Worm (Caenorhabditis elegans) whole organism, young adult: ENCODE results near the gene frpr-9.

ENCODE experiments used
- B0035.1 ChIP-seq: sonication (generic microtip); optimal IDR thresholded peaks from 2 replicates; lab custom pipeline; 2016; ENCODE audit warnings: missing genetic modification characterization, mild to moderate bottlenecking, missing compliant biosample characterization, missing genotype, missing genetic modification reagents
- B0261.1 ChIP-seq: sonication (generic microtip); optimal IDR thresholded peaks from 2 replicates; lab custom pipeline; 2016; ENCODE audit warnings: mild to moderate bottlenecking, missing genetic modification characterization, moderate library complexity, missing compliant biosample characterization
- F49E8.2 ChIP-seq: sonication (generic microtip); optimal IDR thresholded peaks from 3 replicates; lab custom pipeline; 2017; ENCODE audit warnings: missing genetic modification characterization, mild to moderate bottlenecking, missing compliant biosample characterization, antibody characterized with exemption, moderate library complexity; ENCODE audit not compliant: insufficient read depth
- F52B5.7 ChIP-seq: sonication (generic microtip); optimal IDR thresholded peaks from 2 replicates; lab custom pipeline; 2016; ENCODE audit warnings: mild to moderate bottlenecking, missing genetic modification characterization, missing compliant biosample characterization
- F55B11.4 ChIP-seq: sonication (generic microtip); optimal IDR thresholded peaks from 2 replicates; lab custom pipeline; 2016; ENCODE audit warnings: missing compliant biosample characterization, missing genetic modification characterization, borderline replicate concordance; ENCODE audit not compliant: insufficient read depth
- F57C9.4 ChIP-seq: sonication (generic microtip); optimal IDR thresholded peaks from 2 replicates; lab custom pipeline; 2017; ENCODE audit warnings: mild to moderate bottlenecking, missing genetic modification characterization, missing compliant biosample characterization
- K12H6.12 ChIP-seq: fragments of 200-800 bp; sonication (Bioruptor generic); optimal IDR thresholded peaks from 2 replicates; lab custom pipeline; 2018; ENCODE audit warnings: mild to moderate bottlenecking, missing genetic modification characterization, missing compliant biosample characterization
- Y53F4B.3 ChIP-seq: fragments of 200-800 bp; sonication (Bioruptor generic); IDR thresholded peaks from 2 replicates; pipeline ENCODE4 v1.3.6; 2022; ENCODE audit warnings: missing genetic modification reagents, missing genetic modification characterization, missing compliant biosample characterization
- Y95B8A.8 ChIP-seq: fragments of 200-800 bp; sonication (Bioruptor generic); IDR thresholded peaks from 2 replicates; pipeline ENCODE4 v1.3.6; 2022; ENCODE audit warnings: missing genetic modification reagents, missing genetic modification characterization, missing compliant biosample characterization
- ZK185.1 ChIP-seq: sonication (generic microtip); optimal IDR thresholded peaks from 2 replicates; lab custom pipeline; 2016; ENCODE audit warnings: mild to moderate bottlenecking, missing genetic modification characterization, missing compliant biosample characterization; ENCODE audit not compliant: poor library complexity, severe bottlenecking
- akir-1 ChIP-seq: fragments of 200-800 bp; sonication (Bioruptor generic); optimal IDR thresholded peaks from 2 replicates; lab custom pipeline; 2018; ENCODE audit warnings: mild to moderate bottlenecking, missing genetic modification characterization, moderate library complexity, missing compliant biosample characterization
- aptf-2 ChIP-seq: fragments of 200-800 bp; sonication (Bioruptor generic); conservative IDR thresholded peaks from 2 replicates; pipeline ENCODE4 v1.3.6; 2022; ENCODE audit warnings: missing genetic modification reagents, missing genetic modification characterization, missing compliant biosample characterization
- athp-1 ChIP-seq: sonication (generic microtip); optimal IDR thresholded peaks from 2 replicates; lab custom pipeline; 2017; ENCODE audit warnings: mild to moderate bottlenecking, missing genetic modification characterization, missing compliant biosample characterization
- bed-1 ChIP-seq: fragments of 200-800 bp; sonication (Bioruptor generic); IDR thresholded peaks from 2 replicates; pipeline ENCODE4 v1.3.6; 2022; ENCODE audit warnings: missing genetic modification reagents, missing genetic modification characterization, missing compliant biosample characterization
- cebp-1 ChIP-seq, 2 experiments: fragments of 200-800 bp in 1 of 2; sonication (Bioruptor generic) in 1 of 2; sonication (generic microtip) in 1 of 2; IDR thresholded peaks in 1 of 2; optimal IDR thresholded peaks in 1 of 2; 2 replicates each; pipeline versions ENCODE4 v1.3.6 to Lab custom; 2017 to 2022; ENCODE audit warnings: missing compliant biosample characterization in 2 of 2, missing genetic modification characterization in 2 of 2, mild to moderate bottlenecking in 1 of 2, missing genetic modification reagents in 1 of 2, moderate library complexity in 1 of 2
- ceh-58 ChIP-seq: fragments of 200-800 bp; sonication (Bioruptor generic); IDR thresholded peaks from 2 replicates; pipeline ENCODE4 v1.3.6; 2022; ENCODE audit warnings: missing genetic modification characterization, missing compliant biosample characterization
- ceh-79 ChIP-seq: sonication (generic microtip); optimal IDR thresholded peaks from 2 replicates; lab custom pipeline; 2017; ENCODE audit warnings: mild to moderate bottlenecking, missing genetic modification characterization, missing compliant biosample characterization
- ceh-91 ChIP-seq: fragments of 200-800 bp; sonication (Bioruptor generic); IDR thresholded peaks from 2 replicates; pipeline ENCODE4 v1.3.6; 2022; ENCODE audit warnings: missing genetic modification reagents, missing genetic modification characterization, missing compliant biosample characterization
- chd-7 ChIP-seq: sonication (generic microtip); optimal IDR thresholded peaks from 2 replicates; lab custom pipeline; 2016; ENCODE audit warnings: mild to moderate bottlenecking, missing genetic modification characterization, moderate library complexity, missing compliant biosample characterization
- dox-1 ChIP-seq: fragments of 200-800 bp; sonication (Bioruptor generic); IDR thresholded peaks from 2 replicates; pipeline ENCODE4 v1.3.6; 2022; ENCODE audit warnings: missing genetic modification reagents, missing genetic modification characterization, missing compliant biosample characterization
- dpl-1 ChIP-seq: fragments of 150-350 bp; optimal IDR thresholded peaks from 2 replicates; lab custom pipeline; 2014; ENCODE audit warnings: missing biosample characterization, missing genetic modification reagents, missing genetic modification characterization
- ets-4 ChIP-seq: fragments of 200-800 bp; sonication (Bioruptor generic); optimal IDR thresholded peaks from 2 replicates; lab custom pipeline; 2018; ENCODE audit warnings: mild to moderate bottlenecking, missing genetic modification characterization, missing compliant biosample characterization
- hlh-26 ChIP-seq: fragments of 200-800 bp; sonication (Bioruptor generic); conservative IDR thresholded peaks from 2 replicates; pipeline ENCODE4 v1.3.6; 2022; ENCODE audit warnings: missing genetic modification reagents, missing genetic modification characterization, missing compliant biosample characterization
- hmg-1.2 ChIP-seq: fragments of 200-800 bp; sonication (Bioruptor generic); IDR thresholded peaks from 2 replicates; pipeline ENCODE4 v1.3.6; 2022; ENCODE audit warnings: missing genetic modification reagents, missing genetic modification characterization, missing compliant biosample characterization
- hmg-20 ChIP-seq: fragments of 200-800 bp; sonication (Bioruptor generic); IDR thresholded peaks from 2 replicates; pipeline ENCODE4 v1.3.6; 2022; ENCODE audit warnings: missing genetic modification reagents, missing genetic modification characterization, missing compliant biosample characterization
- hrde-1 ChIP-seq: sonication (generic microtip); optimal IDR thresholded peaks from 2 replicates; lab custom pipeline; 2016; ENCODE audit warnings: missing genetic modification characterization, mild to moderate bottlenecking, missing compliant biosample characterization, moderate library complexity, missing genotype, missing genetic modification reagents, borderline replicate concordance
- hsf-1 ChIP-seq: fragments of 200-800 bp; sonication (Bioruptor generic); IDR thresholded peaks from 2 replicates; pipeline ENCODE4 v1.3.6; 2022; ENCODE audit warnings: missing genetic modification reagents, missing genetic modification characterization, missing compliant biosample characterization
- let-607 ChIP-seq, 2 experiments: fragments of 200-800 bp in 1 of 2; sonication (Bioruptor generic) in 1 of 2; sonication (generic microtip) in 1 of 2; optimal IDR thresholded peaks; 2 replicates each; lab custom pipeline; 2016 to 2018; ENCODE audit warnings: mild to moderate bottlenecking in 2 of 2, missing compliant biosample characterization in 2 of 2, missing genetic modification characterization in 2 of 2, moderate library complexity in 2 of 2, missing genotype in 1 of 2
- madf-8 ChIP-seq: fragments of 200-800 bp; sonication (Bioruptor generic); conservative IDR thresholded peaks from 2 replicates; pipeline ENCODE4 v1.3.6; 2022; ENCODE audit warnings: missing genetic modification reagents, missing genetic modification characterization, missing compliant biosample characterization
- mxl-1 ChIP-seq: sonication (generic microtip); optimal IDR thresholded peaks from 2 replicates; lab custom pipeline; 2016; ENCODE audit warnings: missing genetic modification characterization, missing compliant biosample characterization
- nfya-1 ChIP-seq: sonication (generic microtip); optimal IDR thresholded peaks from 2 replicates; lab custom pipeline; 2017; ENCODE audit warnings: antibody characterized with exemption, missing compliant biosample characterization, missing genetic modification characterization, borderline replicate concordance; ENCODE audit not compliant: insufficient read depth
- nfya-2 ChIP-seq: fragments of 200-800 bp; sonication (Bioruptor generic); IDR thresholded peaks from 2 replicates; pipeline ENCODE4 v1.3.6; 2022; ENCODE audit warnings: missing genetic modification reagents, missing genetic modification characterization, missing compliant biosample characterization
- nhr-80 ChIP-seq: sonication (generic microtip); optimal IDR thresholded peaks from 2 replicates; lab custom pipeline; 2016; ENCODE audit warnings: missing genetic modification characterization, missing compliant biosample characterization
- rpc-1 ChIP-seq, 2 experiments: fragments of 150-350 bp in 1 of 2; sonication (generic microtip) in 1 of 2; optimal IDR thresholded peaks; 2 replicates each; lab custom pipeline; 2014 to 2018; ENCODE audit warnings: missing biosample characterization in 1 of 2, missing genetic modification characterization in 1 of 2, missing genetic modification reagents in 1 of 2, missing genotype in 1 of 2
- snpc-1.3 ChIP-seq: sonication (generic microtip); optimal IDR thresholded peaks from 2 replicates; lab custom pipeline; 2017; ENCODE audit warnings: missing genetic modification characterization, mild to moderate bottlenecking, missing compliant biosample characterization, antibody characterized with exemption, moderate library complexity, missing genotype, missing genetic modification reagents; ENCODE audit not compliant: insufficient read depth
- snpc-4 ChIP-seq, 5 experiments: fragments of 150-350 bp in 1 of 5; sonication (generic microtip) in 4 of 5; optimal IDR thresholded peaks; 2 replicates each; lab custom pipeline; 2014 to 2018; ENCODE audit warnings: missing genetic modification characterization in 5 of 5, missing biosample characterization in 3 of 5, antibody characterized with exemption in 2 of 5, mild to moderate bottlenecking in 2 of 5, missing compliant biosample characterization in 2 of 5, missing genotype in 2 of 5, moderate library complexity in 2 of 5, missing genetic modification reagents in 1 of 5
- tlf-1 ChIP-seq: fragments of 200-800 bp; sonication (Bioruptor generic); optimal IDR thresholded peaks from 2 replicates; lab custom pipeline; 2018; ENCODE audit warnings: mild to moderate bottlenecking, missing genetic modification characterization, missing compliant biosample characterization
- unc-62 ChIP-seq: fragments of 150-350 bp; optimal IDR thresholded peaks from 2 replicates; lab custom pipeline; 2014; ENCODE audit warnings: missing biosample characterization, missing genetic modification reagents, missing genetic modification characterization
- ztf-26 ChIP-seq: sonication (generic microtip); optimal IDR thresholded peaks from 2 replicates; lab custom pipeline; 2017; ENCODE audit warnings: missing genetic modification characterization, missing compliant biosample characterization

The frpr-9 gene

DNA sequence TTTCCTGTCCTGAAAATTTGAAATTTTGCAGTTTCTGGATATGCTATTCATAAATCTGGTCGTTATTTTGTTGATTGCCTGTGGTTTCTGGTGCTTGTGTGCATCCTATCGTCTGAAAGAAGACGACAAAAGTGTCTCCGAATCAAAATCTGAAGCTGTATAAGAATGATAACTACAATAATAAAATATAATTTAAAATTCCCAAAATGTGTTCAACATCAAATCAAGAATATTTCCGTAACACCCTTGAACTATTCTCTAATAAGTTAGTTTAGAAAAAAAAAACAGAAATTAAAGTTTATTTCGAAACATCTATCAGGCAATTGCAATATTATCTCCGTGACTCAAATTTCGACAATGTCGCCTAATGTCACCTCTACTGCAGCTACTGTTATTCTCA lies 48.6 kb downstream of the frpr-9 start, which contains the start of gene C45B11.8 (continued):
- TF ChIP-seq let-607 (tag; optimal IDR thresholded peaks at IDR 0.05; lab: Kevin White, UChicago) (no peak), ets-4 (no peak), tlf-1 (GFP tag; lab: Kevin White, UChicago) (no peak)
- TF ChIP-seq, all 124 proteins: peak for 0

- no peak for TF ChIP-seq madf-8 (GFP tag; lab: Robert Waterston, UW)
- TF ChIP-seq B0035.1 (tag; lab: Kevin White, UChicago) = no peak
- TF ChIP-seq ceh-91 = no peak
- no peak for TF ChIP-seq hmg-1.2
- TF ChIP-seq ceh-79 (tag; lab: Kevin White, UChicago) = no peak
- no peak for TF ChIP-seq aptf-2 (GFP tag; lab: Robert Waterston, UW)
- TF ChIP-seq Y53F4B.3 (GFP tag; lab: Robert Waterston, UW) = no peak
- TF ChIP-seq akir-1 = no peak
- no peak for TF ChIP-seq F55B11.4 (tag; lab: Kevin White, UChicago)
- no peak for TF ChIP-seq F52B5.7 (tag; lab: Kevin White, UChicago)
- no peak for TF ChIP-seq snpc-4 (GFP tag; optimal IDR thresholded peaks at IDR 0.05; lab: Kevin White, UChicago)
- TF ChIP-seq snpc-4 (tag; optimal IDR thresholded peaks at IDR 0.05; lab: Kevin White, UChicago) = no peak
- no peak for TF ChIP-seq ztf-26
- no peak for TF ChIP-seq dpl-1 (GFP tag; lab: Kevin White, UChicago)
- no peak for TF ChIP-seq F49E8.2 (tag; lab: Kevin White, UChicago)
- TF ChIP-seq B0261.1 = no peak
- no peak for TF ChIP-seq athp-1 (tag; lab: Kevin White, UChicago)
- TF ChIP-seq hmg-20 (GFP tag; lab: Robert Waterston, UW) = no peak
- no peak for TF ChIP-seq ZK185.1 (tag; lab: Kevin White, UChicago)
- TF ChIP-seq, all 124 proteins: peak for 0
Measured at ce11 chrV:11041499-11041898, 49.6 kb downstream of the frpr-9 start, which contains the start of gene C45B11.5. C45B11.5 (plus strand) TSS chrV:11041799.

DNA sequence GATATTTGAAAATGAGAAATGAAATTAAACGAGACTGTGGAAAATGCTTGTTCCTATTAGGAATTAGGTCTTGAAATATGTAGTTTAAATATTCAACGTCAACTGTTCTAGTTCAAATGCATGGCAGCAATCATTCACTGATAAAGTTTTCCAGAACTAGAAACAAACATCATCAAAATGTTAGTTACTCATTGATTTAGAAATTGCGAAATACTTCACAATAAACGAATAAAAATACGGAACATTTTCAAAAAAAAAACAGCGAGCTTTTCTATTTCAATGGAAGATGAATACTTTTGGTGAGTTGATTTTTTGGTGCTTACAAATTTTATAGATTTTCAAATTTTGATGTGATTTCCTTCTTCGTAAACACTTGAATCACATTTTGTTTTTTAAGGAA lies 50.6 kb downstream of the frpr-9 start, which contains the start of gene C45B11.2:
Gene C45B11.2 (plus strand): TSS at position 173 of the 400 bp plus-strand sequence.
- TF ChIP-seq nhr-80 (tag; lab: Kevin White, UChicago) = peak; percentile 7
- no peak for TF ChIP-seq hlh-26
- 0 out of 2 replicates have a peak, but pooled peaks have one; percentile 35 for TF ChIP-seq cebp-1 (GFP tag; IDR thresholded peaks at IDR 0.05; lab: Robert Waterston, UW)
- TF ChIP-seq cebp-1 (tag; optimal IDR thresholded peaks at IDR 0.05; lab: Kevin White, UChicago) = peak; percentile 83

ce11 chrV:11043767-11044166 lies 51.9 kb downstream of the frpr-9 start, which contains the start of gene C45B11.6:
C45B11.6 (plus strand) TSS chrV:11044067.
- TF ChIP-seq ceh-58 (GFP tag; lab: Robert Waterston, UW) (no peak), chd-7 (tag; lab: Kevin White, UChicago) (no peak), dox-1 (GFP tag; lab: Robert Waterston, UW) (no peak), nfya-2 (GFP tag; lab: Robert Waterston, UW) (no peak), rpc-1 (optimal IDR thresholded peaks at IDR 0.05; lab: Kevin White, UChicago) (no peak), rpc-1 (tag; optimal IDR thresholded peaks at IDR 0.05; lab: Kevin White, UChicago) (no peak), F57C9.4 (tag; lab: Kevin White, UChicago) (no peak), bed-1 (no peak), hsf-1 (GFP tag; lab: Robert Waterston, UW) (no peak), Y95B8A.8 (no peak), nfya-1 (tag; lab: Kevin White, UChicago) (no peak), dpl-1 (GFP tag; lab: Kevin White, UChicago) (no peak), hrde-1 (tag; lab: Kevin White, UChicago) (no peak), K12H6.12 (tag; lab: Kevin White, UChicago) (no peak), B0261.1 (no peak), mxl-1 (tag; lab: Kevin White, UChicago) (no peak), snpc-4 (GFP tag; optimal IDR thresholded peaks at IDR 0.05; lab: Kevin White, UChicago) (no peak), snpc-4 (tag; optimal IDR thresholded peaks at IDR 0.05; lab: Kevin White, UChicago) (no peak), unc-62 (GFP tag; lab: Kevin White, UChicago) (no peak), snpc-1.3 (no peak)
